Fruit fly (Drosophila melanogaster) whole organism, embryonic: ENCODE measurements around the gene mRpS31.

Experiments used
- ATbp ChIP-seq: fragments of 200-800 bp; sonication (Bioruptor generic); optimal IDR thresholded peaks from 2 replicates; lab custom pipeline; 2017; ENCODE audit warnings: missing biosample characterization, mild to moderate bottlenecking, missing genetic modification characterization, missing genetic modification reagents
- Antp ChIP-seq: fragments of 200-800 bp; sonication (Bioruptor generic); optimal IDR thresholded peaks from 3 replicates; lab custom pipeline; 2016; ENCODE audit warnings: missing biosample characterization, missing genetic modification characterization
- Atf3 ChIP-seq: fragments of 200-800 bp; sonication (Bioruptor generic); optimal IDR thresholded peaks from 3 replicates; lab custom pipeline; 2016; ENCODE audit warnings: missing biosample characterization, missing genetic modification characterization
- Awh ChIP-seq: fragments of 200-800 bp; sonication (Bioruptor generic); IDR thresholded peaks from 2 replicates; pipeline ENCODE4, ENCODE4 v1.3.6; 2022; ENCODE audit warnings: missing biosample characterization, missing genetic modification characterization
- Bdp1 ChIP-seq: fragments of 200-800 bp; sonication (Bioruptor generic); optimal IDR thresholded peaks from 3 replicates; lab custom pipeline; 2016; ENCODE audit warnings: missing biosample characterization, missing genetic modification characterization
- CG10209 ChIP-seq: fragments of 200-800 bp; sonication (Bioruptor generic); optimal IDR thresholded peaks from 3 replicates; lab custom pipeline; 2017; ENCODE audit warnings: missing biosample characterization, mild to moderate bottlenecking, missing genetic modification characterization, missing genetic modification reagents
- CG13296 ChIP-seq: fragments of 200-800 bp; sonication (Bioruptor generic); optimal IDR thresholded peaks from 3 replicates; lab custom pipeline; 2018; ENCODE audit warnings: missing biosample characterization, mild to moderate bottlenecking, missing genetic modification characterization
- CG13775 ChIP-seq: fragments of 200-800 bp; sonication (Bioruptor generic); optimal IDR thresholded peaks from 3 replicates; lab custom pipeline; 2017; ENCODE audit warnings: missing biosample characterization, mild to moderate bottlenecking, missing genetic modification characterization
- CG14441 ChIP-seq: fragments of 200-800 bp; sonication (Bioruptor generic); IDR thresholded peaks from 2 replicates; pipeline ENCODE4 v1.3.6; 2022; ENCODE audit warnings: missing biosample characterization, missing genetic modification characterization
- CG14965 ChIP-seq: fragments of 200-800 bp; sonication (Bioruptor generic); optimal IDR thresholded peaks from 2 replicates; lab custom pipeline; 2016; ENCODE audit warnings: missing biosample characterization, missing genetic modification characterization, borderline replicate concordance
- CG15514 ChIP-seq: fragments of 200-800 bp; sonication (Bioruptor generic); optimal IDR thresholded peaks from 3 replicates; lab custom pipeline; 2017; ENCODE audit warnings: missing biosample characterization, missing genetic modification characterization, mild to moderate bottlenecking, moderate library complexity, missing genetic modification reagents
- CG1647 ChIP-seq: fragments of 200-800 bp; sonication (Bioruptor generic); optimal IDR thresholded peaks from 3 replicates; lab custom pipeline; 2016; ENCODE audit warnings: missing biosample characterization, missing genetic modification characterization
- CG2202 ChIP-seq: fragments of 200-800 bp; sonication (Bioruptor generic); optimal IDR thresholded peaks from 2 replicates; lab custom pipeline; 2018; ENCODE audit warnings: missing biosample characterization, mild to moderate bottlenecking, missing genetic modification characterization
- CG2889 ChIP-seq: fragments of 200-800 bp; sonication (Bioruptor generic); IDR thresholded peaks from 3 replicates; pipeline ENCODE4 v1.3.6; 2022; ENCODE audit warnings: missing biosample characterization, missing genetic modification characterization
- CG30020 ChIP-seq: fragments of 200-800 bp; optimal IDR thresholded peaks from 2 replicates; lab custom pipeline; 2019; ENCODE audit warnings: missing biosample characterization, mild to moderate bottlenecking, missing genetic modification characterization, moderate library complexity
- CG31365 ChIP-seq: fragments of 200-800 bp; sonication (Bioruptor generic); optimal IDR thresholded peaks from 2 replicates; lab custom pipeline; 2018; ENCODE audit warnings: missing biosample characterization, mild to moderate bottlenecking, missing genetic modification characterization
- CG34376 ChIP-seq: fragments of 200-800 bp; sonication (Bioruptor generic); optimal IDR thresholded peaks from 2 replicates; lab custom pipeline; 2018; ENCODE audit warnings: missing biosample characterization, mild to moderate bottlenecking, missing genetic modification characterization
- CG3995 ChIP-seq: fragments of 200-800 bp; sonication (Bioruptor generic); optimal IDR thresholded peaks from 3 replicates; lab custom pipeline; 2016; ENCODE audit warnings: missing biosample characterization, missing genetic modification characterization
- CG4360 ChIP-seq: fragments of 200-800 bp; sonication (Bioruptor generic); IDR thresholded peaks from 2 replicates; pipeline ENCODE4 v1.3.6; 2022; ENCODE audit warnings: missing biosample characterization, missing genetic modification characterization
- CG4730 ChIP-seq: fragments of 200-800 bp; sonication (Bioruptor generic); IDR thresholded peaks from 2 replicates; pipeline ENCODE4 v1.3.6; 2022; ENCODE audit warnings: missing biosample characterization, missing genetic modification characterization
- CG6272 ChIP-seq: fragments of 200-800 bp; sonication (Bioruptor generic); IDR thresholded peaks from 2 replicates; pipeline ENCODE4 v1.3.6; 2022; ENCODE audit warnings: missing biosample characterization, missing genetic modification characterization
- CG6854 ChIP-seq: fragments of 200-800 bp; sonication (Bioruptor generic); optimal IDR thresholded peaks from 3 replicates; lab custom pipeline; 2017; ENCODE audit warnings: missing biosample characterization, mild to moderate bottlenecking, missing genetic modification characterization
- CG7271 ChIP-seq: fragments of 200-800 bp; sonication (Bioruptor generic); optimal IDR thresholded peaks from 2 replicates; lab custom pipeline; 2018; ENCODE audit warnings: missing biosample characterization, mild to moderate bottlenecking, missing genetic modification characterization, moderate library complexity
- CG7839 ChIP-seq: fragments of 200-800 bp; sonication (Bioruptor generic); optimal IDR thresholded peaks from 3 replicates; lab custom pipeline; 2018; ENCODE audit warnings: missing biosample characterization, mild to moderate bottlenecking, missing genetic modification characterization, moderate library complexity
- Dbx ChIP-seq: fragments of 200-800 bp; sonication (Bioruptor generic); IDR thresholded peaks from 3 replicates; pipeline ENCODE4 v1.3.6; 2022; ENCODE audit warnings: missing biosample characterization, missing genetic modification characterization
- Dref ChIP-seq: fragments of 200-800 bp; sonication (Bioruptor generic); IDR thresholded peaks from 2 replicates; pipeline ENCODE4 v1.3.6; 2022; ENCODE audit warnings: missing biosample characterization, missing genetic modification characterization
- E2f2 ChIP-seq: fragments of 200-800 bp; sonication (Bioruptor generic); IDR thresholded peaks from 2 replicates; pipeline ENCODE4 v1.3.6; 2022; ENCODE audit warnings: missing biosample characterization, missing genetic modification characterization
- Fer2 ChIP-seq: fragments of 200-800 bp; sonication (Bioruptor generic); optimal IDR thresholded peaks from 2 replicates; lab custom pipeline; 2018; ENCODE audit warnings: missing biosample characterization, mild to moderate bottlenecking, missing genetic modification characterization, moderate library complexity
- Hey ChIP-seq: fragments of 200-800 bp; sonication (Bioruptor generic); optimal IDR thresholded peaks from 3 replicates; lab custom pipeline; 2018; ENCODE audit warnings: missing biosample characterization, mild to moderate bottlenecking, missing genetic modification characterization
- Nf-YC ChIP-seq: fragments of 200-800 bp; optimal IDR thresholded peaks from 3 replicates; lab custom pipeline; 2019; ENCODE audit warnings: missing biosample characterization, mild to moderate bottlenecking, missing genetic modification characterization, moderate library complexity
- Oaz ChIP-seq: fragments of 200-800 bp; sonication (Bioruptor generic); IDR thresholded peaks from 2 replicates; pipeline ENCODE4 v1.3.6; 2022; ENCODE audit warnings: missing biosample characterization, missing genetic modification characterization
- PHDP ChIP-seq: fragments of 200-800 bp; sonication (Bioruptor generic); optimal IDR thresholded peaks from 3 replicates; lab custom pipeline; 2018; ENCODE audit warnings: missing biosample characterization, mild to moderate bottlenecking, missing genetic modification characterization, moderate library complexity
- Ptx1 ChIP-seq: fragments of 200-800 bp; sonication (Bioruptor generic); IDR thresholded peaks from 2 replicates; pipeline ENCODE4 v1.3.6; 2022; ENCODE audit warnings: missing biosample characterization, missing genetic modification characterization
- Rfx ChIP-seq: fragments of 200-800 bp; sonication (Bioruptor generic); IDR thresholded peaks from 2 replicates; pipeline ENCODE4 v1.3.6; 2022; ENCODE audit warnings: missing biosample characterization, missing genetic modification characterization
- Sry-β ChIP-seq: fragments of 200-800 bp; sonication (Bioruptor generic); optimal IDR thresholded peaks from 2 replicates; lab custom pipeline; 2018; ENCODE audit warnings: missing biosample characterization, mild to moderate bottlenecking, missing genetic modification characterization, moderate library complexity
- TFAM ChIP-seq: fragments of 200-800 bp; sonication (Bioruptor generic); optimal IDR thresholded peaks from 2 replicates; lab custom pipeline; 2017; ENCODE audit warnings: missing biosample characterization, missing genetic modification characterization, inconsistent platforms
- YL-1 ChIP-seq: fragments of 200-800 bp; sonication (Bioruptor generic); optimal IDR thresholded peaks from 3 replicates; lab custom pipeline; 2017; ENCODE audit warnings: missing biosample characterization, mild to moderate bottlenecking, missing genetic modification characterization
- dmrt99B ChIP-seq: fragments of 200-800 bp; sonication (Bioruptor generic); optimal IDR thresholded peaks from 2 replicates; lab custom pipeline; 2018; ENCODE audit warnings: missing biosample characterization, mild to moderate bottlenecking, missing genetic modification characterization, moderate library complexity
- exex ChIP-seq: fragments of 200-800 bp; sonication (Bioruptor generic); optimal IDR thresholded peaks from 4 replicates; lab custom pipeline; 2018; ENCODE audit warnings: missing biosample characterization, mild to moderate bottlenecking, missing genetic modification characterization, moderate library complexity
- gcm ChIP-seq: fragments of 200-800 bp; sonication (Bioruptor generic); optimal IDR thresholded peaks from 2 replicates; lab custom pipeline; 2019; ENCODE audit warnings: missing biosample characterization, mild to moderate bottlenecking, missing genetic modification characterization, moderate library complexity
- gsb-n ChIP-seq: fragments of 200-800 bp; sonication (Bioruptor generic); optimal IDR thresholded peaks from 3 replicates; lab custom pipeline; 2018; ENCODE audit warnings: missing biosample characterization, mild to moderate bottlenecking, missing genetic modification characterization
- hbn ChIP-seq: fragments of 200-800 bp; sonication (Bioruptor generic); IDR thresholded peaks from 2 replicates; pipeline ENCODE4 v1.3.6; 2022; ENCODE audit warnings: missing biosample characterization, missing genetic modification characterization; ENCODE audit not compliant: partially characterized antibody
- jigr1 ChIP-seq: fragments of 200-800 bp; sonication (Bioruptor generic); IDR thresholded peaks from 3 replicates; pipeline ENCODE4 v1.3.6; 2022; ENCODE audit warnings: missing biosample characterization, missing genetic modification characterization
- lilli ChIP-seq: fragments of 200-800 bp; sonication (Bioruptor generic); optimal IDR thresholded peaks from 3 replicates; lab custom pipeline; 2016; ENCODE audit warnings: missing biosample characterization, missing genetic modification characterization
- mirr ChIP-seq: fragments of 200-800 bp; sonication (Bioruptor generic); optimal IDR thresholded peaks from 3 replicates; lab custom pipeline; 2018; ENCODE audit warnings: missing biosample characterization, mild to moderate bottlenecking, missing genetic modification characterization
- sob ChIP-seq: fragments of 200-800 bp; sonication (Bioruptor generic); IDR thresholded peaks from 2 replicates; pipeline ENCODE4 v1.3.6; 2022; ENCODE audit warnings: missing biosample characterization, missing genetic modification characterization
- tap ChIP-seq: fragments of 200-800 bp; optimal IDR thresholded peaks from 3 replicates; lab custom pipeline; 2019; ENCODE audit warnings: missing biosample characterization, mild to moderate bottlenecking, missing genetic modification characterization, moderate library complexity
- tgo ChIP-seq: fragments of 200-800 bp; sonication (Bioruptor generic); IDR thresholded peaks from 3 replicates; pipeline ENCODE4 v1.3.6; 2022; ENCODE audit warnings: missing biosample characterization, missing genetic modification characterization
- unc-4 ChIP-seq: fragments of 200-800 bp; sonication (Bioruptor generic); IDR thresholded peaks from 2 replicates; pipeline ENCODE4 v1.3.6; 2022; ENCODE audit warnings: missing biosample characterization, missing genetic modification characterization; ENCODE audit not compliant: partially characterized antibody
- zen ChIP-seq: fragments of 200-800 bp; sonication (Bioruptor generic); optimal IDR thresholded peaks from 3 replicates; lab custom pipeline; 2018; ENCODE audit warnings: missing biosample characterization, mild to moderate bottlenecking, missing genetic modification characterization, moderate library complexity
- zf30C ChIP-seq: fragments of 200-800 bp; sonication (Bioruptor generic); optimal IDR thresholded peaks from 3 replicates; lab custom pipeline; 2018; ENCODE audit warnings: missing biosample characterization, mild to moderate bottlenecking, missing genetic modification characterization

mRpS31 gene

DNA sequence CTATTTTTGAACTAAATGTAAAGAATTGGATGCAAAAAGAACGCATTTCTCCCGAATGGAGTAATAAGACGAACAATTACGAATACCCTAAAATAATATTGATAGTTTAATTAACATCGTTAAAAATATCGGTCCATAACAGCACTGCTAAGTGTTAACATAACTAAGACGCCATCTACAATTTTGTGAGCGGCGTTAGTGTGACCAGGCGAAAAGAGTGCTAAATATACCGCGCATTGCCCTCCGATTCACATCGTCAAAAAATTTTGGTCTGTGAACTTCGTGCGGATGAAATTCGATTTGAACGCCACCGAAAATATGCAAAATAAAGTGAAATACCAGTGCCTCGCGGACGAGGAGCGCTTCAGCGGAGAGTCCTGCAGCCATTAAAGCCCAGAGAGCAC is 46.7 kb downstream of the mRpS31 start, which contains the start of gene Mbs (continued):
- TF ChIP-seq CG34376 (GFP tag; lab: Kevin White, UChicago), result peak; percentile 50
- peak; percentile 10 for TF ChIP-seq CG7839 (tag; lab: Kevin White, UChicago)
- no peak for TF ChIP-seq zf30C (GFP tag; lab: Kevin White, UChicago)
- no peak for TF ChIP-seq Atf3 (GFP tag; lab: Kevin White, UChicago)
- TF ChIP-seq hbn (GFP tag; lab: Robert Waterston, UW), result peak; percentile 86
- peak; percentile 34; the same call in 1 of the 2 replicates for TF ChIP-seq sob (GFP tag; lab: Robert Waterston, UW)
- TF ChIP-seq CG2202, result no peak
- TF ChIP-seq gsb-n (tag; lab: Kevin White, UChicago), result peak; percentile 36
- peak; percentile 64 for TF ChIP-seq unc-4 (GFP tag; lab: Robert Waterston, UW)
- TF ChIP-seq lilli (GFP tag; lab: Kevin White, UChicago), result peak; percentile 22
- TF ChIP-seq CG6854 (GFP tag; lab: Kevin White, UChicago), result no peak
- TF ChIP-seq Dref (GFP tag; lab: Robert Waterston, UW), result peak; percentile 41
- TF ChIP-seq CG31365 (tag; lab: Kevin White, UChicago), result peak; percentile 36
- no peak for TF ChIP-seq gcm
- TF ChIP-seq CG7271 (tag; lab: Kevin White, UChicago), result no peak
- no peak for TF ChIP-seq CG1647 (GFP tag; lab: Kevin White, UChicago)
- TF ChIP-seq Hey (tag; lab: Kevin White, UChicago), result no peak
- TF ChIP-seq CG10209 (GFP tag; lab: Kevin White, UChicago), result no peak
- TF ChIP-seq CG3995 (GFP tag; lab: Kevin White, UChicago), result no peak
- peak; percentile 55 for TF ChIP-seq E2f2 (GFP tag; lab: Robert Waterston, UW)
- TF ChIP-seq Ptx1 (GFP tag; lab: Robert Waterston, UW), result peak; percentile 20; the same call in 1 of the 2 replicates
- peak; percentile 57 for TF ChIP-seq CG13296
- TF ChIP-seq CG13775 (GFP tag; lab: Kevin White, UChicago), result no peak
- TF ChIP-seq Oaz (GFP tag; lab: Robert Waterston, UW), result no peak
- TF ChIP-seq tgo (GFP tag; lab: Robert Waterston, UW), result no peak
- TF ChIP-seq ATbp, result no peak
- TF ChIP-seq exex (tag; lab: Kevin White, UChicago), result no peak
- TF ChIP-seq TFAM (GFP tag; lab: Kevin White, UChicago), result no peak
- no peak for TF ChIP-seq CG2889
- TF ChIP-seq dmrt99B (tag; lab: Kevin White, UChicago), result no peak
- TF ChIP-seq CG6272 (GFP tag; lab: Robert Waterston, UW), result no peak
- TF ChIP-seq mirr (GFP tag; lab: Kevin White, UChicago), result peak; percentile 23
- TF ChIP-seq CG4730 (GFP tag; lab: Robert Waterston, UW), result no peak
- no peak for TF ChIP-seq zen (tag; lab: Kevin White, UChicago)
- TF ChIP-seq CG14965, result no peak
- TF ChIP-seq Dbx (GFP tag; lab: Robert Waterston, UW), result peak; percentile 19; the same call in 1 of the 3 replicates
- TF ChIP-seq Antp, result no peak
- TF ChIP-seq CG4360, result no peak
- TF ChIP-seq Bdp1 (GFP tag; lab: Kevin White, UChicago), result no peak
- no peak for TF ChIP-seq CG14441 (GFP tag; lab: Robert Waterston, UW)
- peak; percentile 60 for TF ChIP-seq Rfx
- TF ChIP-seq jigr1 (GFP tag; lab: Robert Waterston, UW), result no peak
- peak; percentile 24 for TF ChIP-seq tap (tag; lab: Kevin White, UChicago)
- peak; percentile 73 for TF ChIP-seq YL-1 (GFP tag; lab: Kevin White, UChicago)
- TF ChIP-seq Sry-β (GFP tag; lab: Kevin White, UChicago), result no peak
- no peak for TF ChIP-seq Awh (GFP tag; lab: Robert Waterston, UW)
- TF ChIP-seq Nf-YC (tag; lab: Kevin White, UChicago), result peak; percentile 31
- no peak for TF ChIP-seq Fer2 (tag; lab: Kevin White, UChicago)
- no peak for TF ChIP-seq CG30020
- TF ChIP-seq PHDP (tag; lab: Kevin White, UChicago), result peak; percentile 7
- peak; percentile 66 for TF ChIP-seq CG15514 (GFP tag; lab: Kevin White, UChicago)
